Worm (Caenorhabditis elegans): ENCODE results near the gene ergi-1.

ergi-1 gene

DNA sequence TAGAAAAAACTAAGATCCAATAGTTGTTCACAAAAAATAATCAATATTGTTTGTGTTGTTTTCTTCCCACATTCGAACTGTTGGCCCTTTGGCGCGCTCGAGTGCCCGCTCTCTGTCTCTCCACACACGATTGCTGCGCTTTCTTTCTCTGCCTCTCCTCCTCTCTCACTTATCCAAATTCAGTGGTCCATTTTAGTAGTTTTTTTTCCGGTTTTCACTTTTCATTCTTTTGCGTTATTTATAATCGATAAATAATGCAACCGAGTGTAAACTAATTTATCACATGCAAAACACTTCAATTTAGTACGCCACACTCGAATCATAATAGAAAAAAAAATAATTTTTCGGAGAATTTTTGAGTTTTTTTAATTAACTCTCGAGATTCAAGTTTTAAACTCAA lies 34.6 kb downstream of the ergi-1 start:
- no peak for TF ChIP-seq unc-39 (tag; optimal IDR thresholded peaks at IDR 0.05)
- no peak for TF ChIP-seq nhr-28 (tag; optimal IDR thresholded peaks at IDR 0.05)
- no peak for TF ChIP-seq nhr-43 (tag; optimal IDR thresholded peaks at IDR 0.05; ENCODE audit: poor library complexity, severe bottlenecking)
- TF ChIP-seq snpc-4 (tag; optimal IDR thresholded peaks at IDR 0.05) = no peak
- no peak for TF ChIP-seq lin-15B (tag; optimal IDR thresholded peaks at IDR 0.05)
- no peak for TF ChIP-seq tbx-2 (tag; optimal IDR thresholded peaks at IDR 0.05)

DNA sequence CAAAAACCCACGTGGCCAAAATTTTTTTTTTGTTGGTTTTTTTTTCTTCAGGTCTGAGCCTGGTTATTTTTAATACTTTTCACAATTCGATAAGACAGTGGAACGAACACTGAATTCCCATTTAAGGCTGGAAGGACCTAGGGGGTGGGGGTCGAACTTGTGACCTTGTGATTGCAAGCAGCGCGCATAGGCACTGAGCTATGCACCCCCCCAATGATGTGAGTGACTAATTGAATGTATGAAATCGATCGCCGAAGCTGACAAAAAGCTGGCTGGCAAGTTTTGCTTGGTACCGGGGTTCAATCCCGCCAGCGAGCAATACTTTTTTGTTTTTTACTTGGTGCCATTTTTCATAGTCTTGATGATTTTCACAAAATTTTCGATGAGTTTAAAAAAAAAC lies 36.2 kb downstream of the ergi-1 start:
- TF ChIP-seq elt-1 (tag; optimal IDR thresholded peaks at IDR 0.05) = no peak
- no peak for TF ChIP-seq ztf-4 (tag; optimal IDR thresholded peaks at IDR 0.05)
- TF ChIP-seq ama-1 (optimal IDR thresholded peaks at IDR 0.05) = no peak
- no peak for TF ChIP-seq fkh-2 (tag; optimal IDR thresholded peaks at IDR 0.05)

DNA sequence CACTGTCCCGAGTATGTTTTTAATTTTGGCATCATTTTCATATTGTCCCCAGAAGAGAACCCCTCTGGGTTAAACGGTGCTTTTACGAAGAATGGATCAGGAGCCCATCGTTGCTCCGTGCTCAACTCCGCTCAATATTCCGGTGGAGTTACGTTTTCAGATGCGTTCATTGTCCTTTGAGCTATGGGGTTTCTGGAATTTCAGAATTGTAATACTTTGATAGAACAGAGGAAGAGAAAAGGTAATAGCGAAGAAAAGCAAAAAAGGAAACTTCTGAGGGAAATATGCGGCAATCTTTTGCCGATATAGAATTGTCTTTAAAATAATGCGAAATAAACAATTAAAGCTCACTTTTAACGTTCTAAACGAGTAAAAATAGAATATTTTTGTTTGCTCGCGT lies 37.1 kb downstream of the ergi-1 start, which contains the start of gene Y40A1A.3:
Gene Y40A1A.3, minus strand, starts transcription at position 101 of the 400 bp plus-strand sequence.
- no peak for TF ChIP-seq nhr-43 (tag; optimal IDR thresholded peaks at IDR 0.05; ENCODE audit: poor library complexity, severe bottlenecking)
- no peak for TF ChIP-seq eor-1 (tag; optimal IDR thresholded peaks at IDR 0.05)
- no peak for TF ChIP-seq jun-1 (tag; optimal IDR thresholded peaks at IDR 0.05)
- TF ChIP-seq elt-3 (tag; optimal IDR thresholded peaks at IDR 0.05) = no peak
- TF ChIP-seq ceh-28 (tag; optimal IDR thresholded peaks at IDR 0.05) = no peak
- no peak for TF ChIP-seq nhr-237 (tag; optimal IDR thresholded peaks at IDR 0.05)
- TF ChIP-seq nhr-77 (tag; optimal IDR thresholded peaks at IDR 0.05) = no peak
- no peak for TF ChIP-seq unc-62 (GFP tag; optimal IDR thresholded peaks at IDR 0.05)
- no peak for TF ChIP-seq skn-1 (tag; optimal IDR thresholded peaks at IDR 0.05)
- TF ChIP-seq ama-1 (optimal IDR thresholded peaks at IDR 0.05) = no peak
- no peak for TF ChIP-seq nhr-11 (tag; optimal IDR thresholded peaks at IDR 0.05)
- TF ChIP-seq ztf-11 (tag; optimal IDR thresholded peaks at IDR 0.05) = no peak
- no peak for TF ChIP-seq egl-5 (tag; optimal IDR thresholded peaks at IDR 0.05)
- TF ChIP-seq nhr-25 (tag; optimal IDR thresholded peaks at IDR 0.05) = no peak
- TF ChIP-seq ceh-16 (tag; optimal IDR thresholded peaks at IDR 0.05) = no peak

DNA sequence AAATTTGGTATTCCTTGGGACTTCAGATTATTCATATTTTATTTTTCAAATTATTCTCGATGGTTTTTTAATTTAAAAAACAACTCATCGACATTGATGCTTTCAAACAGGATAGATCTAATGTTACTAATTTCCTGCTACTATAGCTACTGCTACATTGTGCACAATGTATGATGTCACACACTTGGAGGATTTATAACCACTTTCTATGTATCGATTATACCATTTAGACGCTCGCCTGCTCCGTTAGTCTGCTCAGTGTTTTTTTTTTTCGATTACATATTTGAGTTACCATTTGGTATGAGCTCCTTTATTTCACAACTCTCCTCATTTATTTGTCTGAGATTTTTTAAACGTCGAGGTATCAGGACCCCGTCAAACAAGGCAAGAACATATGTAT lies 44.6 kb downstream of the ergi-1 start, which contains the start of gene Y40A1A.2:
Gene Y40A1A.2, plus strand, starts transcription at position 301 of the 400 bp plus-strand sequence.
- TF ChIP-seq zag-1 (tag; optimal IDR thresholded peaks at IDR 0.05) (no peak), mml-1 (tag; optimal IDR thresholded peaks at IDR 0.05) (no peak), egl-27 (tag; optimal IDR thresholded peaks at IDR 0.05) (no peak), fkh-10 (GFP tag; optimal IDR thresholded peaks at IDR 0.05) (no peak), nhr-25 (tag; optimal IDR thresholded peaks at IDR 0.05) (no peak), aly-2 (tag; optimal IDR thresholded peaks at IDR 0.05) (no peak), nhr-237 (tag; optimal IDR thresholded peaks at IDR 0.05) (no peak), ztf-4 (tag; optimal IDR thresholded peaks at IDR 0.05) (no peak), ceh-9 (tag; optimal IDR thresholded peaks at IDR 0.05) (no peak), lsy-12 (tag; optimal IDR thresholded peaks at IDR 0.05) (no peak), ceh-16 (tag; optimal IDR thresholded peaks at IDR 0.05) (no peak), nhr-12 (tag; optimal IDR thresholded peaks at IDR 0.05) (no peak), tbx-2 (tag; optimal IDR thresholded peaks at IDR 0.05) (no peak)

DNA sequence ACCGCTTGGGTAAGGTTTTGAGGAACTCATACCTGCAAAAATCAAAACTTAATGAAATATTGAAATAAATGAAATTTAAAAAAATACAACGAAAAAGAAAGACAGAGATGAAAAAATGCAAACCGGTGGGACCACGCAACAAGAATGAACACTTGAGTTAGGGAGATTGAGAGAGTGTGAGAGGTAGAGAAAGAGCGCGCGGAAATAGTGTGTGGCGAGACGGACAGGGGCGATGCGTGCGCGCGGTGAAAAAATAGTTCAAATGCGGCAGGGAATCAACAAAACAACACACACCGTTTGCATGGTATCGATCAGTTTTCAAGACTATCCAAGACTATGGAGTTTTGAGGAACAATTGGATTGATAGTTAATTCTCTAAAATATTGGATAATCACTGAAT lies 45.5 kb downstream of the ergi-1 start, which contains the start of gene meg-3:
Gene meg-3, minus strand, starts transcription at position 32 of the 400 bp plus-strand sequence.
- TF ChIP-seq nhr-237 (tag; optimal IDR thresholded peaks at IDR 0.05) (no peak), ama-1 (optimal IDR thresholded peaks at IDR 0.05) (no peak), daf-12 (tag; optimal IDR thresholded peaks at IDR 0.05) (no peak), mdl-1 (tag; optimal IDR thresholded peaks at IDR 0.05) (no peak), ztf-4 (tag; optimal IDR thresholded peaks at IDR 0.05) (no peak), nhr-43 (tag; optimal IDR thresholded peaks at IDR 0.05; ENCODE audit: poor library complexity, severe bottlenecking) (no peak), nhr-76 (tag; optimal IDR thresholded peaks at IDR 0.05) (no peak), elt-1 (tag; optimal IDR thresholded peaks at IDR 0.05) (no peak), ZK546.5 (tag; optimal IDR thresholded peaks at IDR 0.05) (no peak), skn-1 (tag; optimal IDR thresholded peaks at IDR 0.05) (no peak), jun-1 (tag; optimal IDR thresholded peaks at IDR 0.05) (no peak), nfya-1 (tag; optimal IDR thresholded peaks at IDR 0.05; ENCODE audit: insufficient read depth) (no peak), nhr-11 (tag; optimal IDR thresholded peaks at IDR 0.05) (no peak), tbx-2 (tag; optimal IDR thresholded peaks at IDR 0.05) (no peak)

Measured in whole organism, L3 larva.